Worm (Caenorhabditis elegans): ENCODE results near the gene dsh-2.

dsh-2 gene

DNA sequence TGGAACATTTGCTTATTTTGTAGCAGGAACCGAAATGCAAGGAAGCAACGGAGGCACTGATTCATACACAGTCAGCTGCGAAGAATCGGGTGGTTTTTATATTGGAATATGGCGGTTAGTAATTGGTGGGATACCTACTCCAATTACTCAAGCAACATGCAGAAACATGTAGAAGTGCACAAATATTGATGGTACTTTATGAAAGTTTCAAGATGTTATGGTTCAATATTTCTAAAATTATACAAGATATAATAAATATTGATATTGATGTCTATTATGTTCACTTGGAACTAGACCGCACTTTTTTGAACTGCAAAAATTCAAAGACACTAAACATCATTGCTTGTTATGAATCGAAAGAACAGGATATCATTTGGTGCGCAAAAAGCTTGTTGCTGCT lies 13.0 kb upstream of the dsh-2 start, which contains the start of gene C04G6.13:
Gene C04G6.13, plus strand, starts transcription at position 301 of the 400 bp plus-strand sequence.
- no peak for TF ChIP-seq nhr-84 (tag; optimal IDR thresholded peaks at IDR 0.05)
- no peak for TF ChIP-seq unc-130 (tag; optimal IDR thresholded peaks at IDR 0.05)
- TF ChIP-seq ceh-90 (tag; optimal IDR thresholded peaks at IDR 0.05): no peak

DNA sequence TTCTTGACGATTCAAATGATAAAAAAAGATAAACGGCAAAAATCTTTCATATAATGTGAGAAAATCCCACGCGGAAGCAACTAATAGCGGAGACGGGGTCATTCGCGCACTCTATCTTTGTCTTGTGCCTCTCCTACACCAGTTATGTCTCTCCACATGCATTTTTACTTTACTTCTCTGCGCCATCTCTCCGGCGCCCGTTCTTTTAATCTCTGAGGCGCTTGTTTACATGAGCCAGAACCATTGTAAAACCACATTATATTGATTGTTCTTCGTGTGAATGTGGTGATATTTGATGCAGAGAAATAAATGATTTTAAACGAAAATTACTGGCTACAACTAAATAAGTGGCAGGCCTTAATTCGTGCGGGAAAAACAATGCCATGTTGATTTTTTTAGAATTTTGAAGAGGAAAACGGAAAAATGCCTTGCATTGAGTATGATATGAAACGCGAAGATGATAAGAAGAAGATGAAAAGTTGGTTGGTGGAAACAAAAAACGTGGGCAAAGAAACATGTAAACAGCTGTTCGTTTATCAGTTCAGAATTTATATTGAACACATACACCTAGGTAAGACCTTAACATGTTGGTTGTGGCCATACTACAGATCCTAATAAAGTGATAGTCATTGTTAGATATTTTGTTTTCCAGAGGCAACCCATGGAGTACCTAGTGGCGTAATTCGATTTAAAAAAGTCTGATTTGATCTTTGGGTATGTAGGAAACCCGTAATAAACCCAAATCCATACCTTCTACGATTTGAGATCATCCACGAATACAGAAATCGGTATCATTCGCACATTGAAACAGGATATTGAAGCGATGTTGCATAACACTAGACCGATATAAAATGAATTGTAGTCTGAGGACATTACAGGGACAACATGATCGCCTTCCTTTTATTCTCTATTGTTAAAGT lies 11.6 kb upstream of the dsh-2 start, which contains the start of gene C04G6.2:
Gene C04G6.2, plus strand, starts transcription at position 870 of the 920 bp plus-strand sequence.
- peak; percentile 69 for TF ChIP-seq blmp-1 (tag; optimal IDR thresholded peaks at IDR 0.05)
- peak; percentile 32 for TF ChIP-seq skn-1 (tag; optimal IDR thresholded peaks at IDR 0.05)
- peak; percentile 40 for TF ChIP-seq swsn-7 (tag; optimal IDR thresholded peaks at IDR 0.05)
- TF ChIP-seq ztf-11 (tag; optimal IDR thresholded peaks at IDR 0.05): no peak
- TF ChIP-seq unc-62 (GFP tag; optimal IDR thresholded peaks at IDR 0.05): no peak
- peak; percentile 37 to 45 for TF ChIP-seq lin-35 (GFP tag; optimal IDR thresholded peaks at IDR 0.05)
- TF ChIP-seq C04F5.9 (tag; optimal IDR thresholded peaks at IDR 0.05): no peak
- no peak for TF ChIP-seq ets-5 (GFP tag; IDR thresholded peaks at IDR 0.05)
- TF ChIP-seq ama-1 (optimal IDR thresholded peaks at IDR 0.05): no peak
- TF ChIP-seq fkh-4 (tag; optimal IDR thresholded peaks at IDR 0.05; ENCODE audit: borderline replicate concordance): no peak
- TF ChIP-seq sptf-1 (tag; optimal IDR thresholded peaks at IDR 0.05): no peak
- TF ChIP-seq aly-2 (tag; optimal IDR thresholded peaks at IDR 0.05): no peak
- TF ChIP-seq ceh-90 (tag; optimal IDR thresholded peaks at IDR 0.05): no peak
- TF ChIP-seq xbp-1 (tag; optimal IDR thresholded peaks at IDR 0.05): peak; percentile 11
- TF ChIP-seq nhr-20 (tag; optimal IDR thresholded peaks at IDR 0.05): peak; percentile 74
- TF ChIP-seq unc-98 (GFP tag; IDR thresholded peaks at IDR 0.05): no peak
- peak; percentile 18 for TF ChIP-seq dsc-1 (tag; optimal IDR thresholded peaks at IDR 0.05)
- peak; percentile 78 for TF ChIP-seq elt-2 (tag; optimal IDR thresholded peaks at IDR 0.05)
- no peak for TF ChIP-seq zag-1 (tag; optimal IDR thresholded peaks at IDR 0.05)
- TF ChIP-seq egl-13 (tag; optimal IDR thresholded peaks at IDR 0.05): no peak
- TF ChIP-seq irx-1 (tag; optimal IDR thresholded peaks at IDR 0.05): no peak
- no peak for TF ChIP-seq grh-1 (GFP tag; IDR thresholded peaks at IDR 0.05)
- TF ChIP-seq ceh-82 (tag; optimal IDR thresholded peaks at IDR 0.05): peak in 2 of 3 experiments; percentile 16 to 45
- peak; percentile 45 for TF ChIP-seq nhr-47 (tag; optimal IDR thresholded peaks at IDR 0.05)
- no peak for TF ChIP-seq nhr-12 (tag; optimal IDR thresholded peaks at IDR 0.05)
- no peak for TF ChIP-seq mef-2 (tag; optimal IDR thresholded peaks at IDR 0.05)
- TF ChIP-seq mep-1 (tag; optimal IDR thresholded peaks at IDR 0.05): peak; percentile 53
- TF ChIP-seq rnt-1 (tag; optimal IDR thresholded peaks at IDR 0.05): peak; percentile 47
- TF ChIP-seq pag-3 (tag; optimal IDR thresholded peaks at IDR 0.05; ENCODE audit: borderline replicate concordance, insufficient read depth): no peak
- no peak; the same call in none of the 2 replicates for TF ChIP-seq nhr-19 (GFP tag; conservative IDR thresholded peaks at IDR 0.05)
- no peak for TF ChIP-seq ceh-8 (GFP tag; optimal IDR thresholded peaks at IDR 0.05)
- TF ChIP-seq F16B12.6 (tag; optimal IDR thresholded peaks at IDR 0.05): peak; percentile 24
- TF ChIP-seq lir-3 (tag; optimal IDR thresholded peaks at IDR 0.05; ENCODE audit: poor library complexity): no peak
- TF ChIP-seq Y116A8C.19 (tag; optimal IDR thresholded peaks at IDR 0.05; ENCODE audit: borderline replicate concordance): no peak
- no peak for TF ChIP-seq hlh-4 (tag; optimal IDR thresholded peaks at IDR 0.05)
- no peak for TF ChIP-seq ces-1 (GFP tag; optimal IDR thresholded peaks at IDR 0.05)
- no peak for TF ChIP-seq nhr-28 (tag; optimal IDR thresholded peaks at IDR 0.05)
- no peak for TF ChIP-seq efl-3 (GFP tag; optimal IDR thresholded peaks at IDR 0.05)
- TF ChIP-seq nhr-77 (tag; optimal IDR thresholded peaks at IDR 0.05): peak; percentile 32
- peak; percentile 52 to 65 for TF ChIP-seq efl-1 (optimal IDR thresholded peaks at IDR 0.05)
- peak; percentile 31 to 94 for TF ChIP-seq efl-1 (GFP tag; optimal IDR thresholded peaks at IDR 0.05 in 1 of 2)
- TF ChIP-seq lin-13 (GFP tag; optimal IDR thresholded peaks at IDR 0.05): no peak
- TF ChIP-seq nhr-237 (tag; optimal IDR thresholded peaks at IDR 0.05): no peak
- TF ChIP-seq nhr-71 (tag; optimal IDR thresholded peaks at IDR 0.05): peak; percentile 72
- TF ChIP-seq pqm-1 (tag; optimal IDR thresholded peaks at IDR 0.05): no peak
- TF ChIP-seq nhr-11 (tag; optimal IDR thresholded peaks at IDR 0.05): no peak
- TF ChIP-seq fos-1 (tag; optimal IDR thresholded peaks at IDR 0.05): peak; percentile 30
- TF ChIP-seq C16A3.4 (tag; optimal IDR thresholded peaks at IDR 0.05): no peak
